Worm (Caenorhabditis elegans): ENCODE results near the gene rps-27.
A peak's percentile ranks its signal among the peaks of the same experiment; 100 is the strongest.

Gene rps-27

ce11 chrV:103043-103702 is 704 bp downstream of the rps-27 start (continued):
- TF ChIP-seq gei-17 (GFP tag; optimal IDR thresholded peaks at IDR 0.05) (no peak), aptf-3 (GFP tag; IDR thresholded peaks at IDR 0.05) (0 out of 2 replicates have a peak, but pooled peaks have one; percentile 60), bed-1 (GFP tag; IDR thresholded peaks at IDR 0.05) (no peak), mel-28 (tag; optimal IDR thresholded peaks at IDR 0.05; ENCODE audit: borderline replicate concordance) (no peak), madf-10 (tag; optimal IDR thresholded peaks at IDR 0.05) (no peak), ama-1 (optimal IDR thresholded peaks at IDR 0.05) (no peak), ama-1 (GFP tag; optimal IDR thresholded peaks at IDR 0.05) (peak in 1 of 2 experiments; percentile 89), unc-130 (GFP tag; optimal IDR thresholded peaks at IDR 0.05) (peak; percentile 28), pha-4 (tag; optimal IDR thresholded peaks at IDR 0.05) (no peak), ceh-40 (GFP tag; IDR thresholded peaks at IDR 0.05) (no peak), tbp1 (GFP tag; optimal IDR thresholded peaks at IDR 0.05) (peak; percentile 41), snpc-1.1 (tag; optimal IDR thresholded peaks at IDR 0.05; ENCODE audit: insufficient read depth) (peak; percentile 7), F55B11.4 (tag; optimal IDR thresholded peaks at IDR 0.05; ENCODE audit: borderline replicate concordance, insufficient read depth) (no peak), ceh-27 (GFP tag; optimal IDR thresholded peaks at IDR 0.05) (no peak), cebp-2 (GFP tag; IDR thresholded peaks at IDR 0.05) (0 out of 2 replicates have a peak, but pooled peaks have one; percentile 60), madf-8 (GFP tag; conservative IDR thresholded peaks at IDR 0.05) (no peak), sdz-38 (tag; optimal IDR thresholded peaks at IDR 0.05) (no peak), die-1 (tag; optimal IDR thresholded peaks at IDR 0.05) (peak; percentile 6), ztf-6 (GFP tag; IDR thresholded peaks at IDR 0.05) (no peak), repo-1 (tag; optimal IDR thresholded peaks at IDR 0.05) (peak; percentile 1), ceh-100 (GFP tag; IDR thresholded peaks at IDR 0.05) (peak; percentile 46), nhr-27 (tag; optimal IDR thresholded peaks at IDR 0.05) (peak; percentile 32), cebp-1 (GFP tag; IDR thresholded peaks at IDR 0.05) (no peak), cebp-1 (tag; optimal IDR thresholded peaks at IDR 0.05) (peak; percentile 29), egl-44 (GFP tag; IDR thresholded peaks at IDR 0.05) (peak; percentile 51; the same call in 1 of the 2 replicates), lag-1 (GFP tag; IDR thresholded peaks at IDR 0.05) (no peak), aptf-2 (GFP tag; conservative IDR thresholded peaks at IDR 0.05) (no peak), mcd-1 (GFP tag; IDR thresholded peaks at IDR 0.05) (peak; percentile 41; the same call in 1 of the 2 replicates), F57C9.4 (tag; optimal IDR thresholded peaks at IDR 0.05) (no peak), snpc-4 (GFP tag; optimal IDR thresholded peaks at IDR 0.05) (peak; percentile 1), snpc-4 (tag; optimal IDR thresholded peaks at IDR 0.05) (no peak), ekl-4 (GFP tag; IDR thresholded peaks at IDR 0.05) (peak; percentile 90), ccch-3 (GFP tag; optimal IDR thresholded peaks at IDR 0.05) (no peak), D2030.7 (GFP tag; IDR thresholded peaks at IDR 0.05) (peak; percentile 27; the same call in 1 of the 2 replicates), rpc-1 (optimal IDR thresholded peaks at IDR 0.05) (no peak), rpc-1 (tag; optimal IDR thresholded peaks at IDR 0.05) (no peak), K12H6.12 (tag; optimal IDR thresholded peaks at IDR 0.05) (no peak), akir-1 (GFP tag; optimal IDR thresholded peaks at IDR 0.05) (no peak), ztf-3 (GFP tag; optimal IDR thresholded peaks at IDR 0.05) (no peak), Y56A3A.18 (GFP tag; IDR thresholded peaks at IDR 0.05) (peak; percentile 79), madf-3 (GFP tag; IDR thresholded peaks at IDR 0.05) (peak; percentile 47; the same call in 1 of the 2 replicates), B0035.1 (tag; optimal IDR thresholded peaks at IDR 0.05) (no peak), nhr-90 (tag; optimal IDR thresholded peaks at IDR 0.05) (no peak), egrh-3 (GFP tag; IDR thresholded peaks at IDR 0.05) (no peak), ceh-58 (GFP tag; IDR thresholded peaks at IDR 0.05) (0 out of 2 replicates have a peak, but pooled peaks have one; percentile 71), attf-3 (GFP tag; conservative IDR thresholded peaks at IDR 0.05) (0 out of 2 replicates have a peak, but pooled peaks have one; percentile 22), hmg-1.2 (GFP tag; IDR thresholded peaks at IDR 0.05) (peak; percentile 44), B0019.2 (GFP tag; conservative IDR thresholded peaks at IDR 0.05) (no peak), nhr-80 (tag; optimal IDR thresholded peaks at IDR 0.05) (no peak)
